Worm (Caenorhabditis elegans) whole organism, midembryonic: ENCODE data around the gene F59A6.13.

Experiments
- T22C8.4 ChIP-seq: fragments of 200-800 bp; sonication (Bioruptor generic); IDR thresholded peaks from 2 replicates; pipeline ENCODE4 v1.3.6; 2022; ENCODE audit warnings: missing genetic modification characterization, missing compliant biosample characterization
- cog-1 ChIP-seq: sonication (generic microtip); optimal IDR thresholded peaks from 2 replicates; lab custom pipeline; 2016; ENCODE audit warnings: missing genetic modification characterization, missing compliant biosample characterization
- flt-1 ChIP-seq: fragments of 200-800 bp; sonication (Bioruptor generic); IDR thresholded peaks from 2 replicates; pipeline ENCODE4 v1.3.6; 2022; ENCODE audit warnings: missing genetic modification characterization, missing compliant biosample characterization
- klf-2 ChIP-seq: fragments of 200-800 bp; sonication (Bioruptor generic); conservative IDR thresholded peaks from 2 replicates; pipeline ENCODE4 v1.3.6; 2022; ENCODE audit warnings: missing genetic modification reagents, missing genetic modification characterization, missing compliant biosample characterization
- med-1 ChIP-seq: sonication (generic microtip); optimal IDR thresholded peaks from 2 replicates; lab custom pipeline; 2017; ENCODE audit warnings: missing genetic modification characterization, mild to moderate bottlenecking, missing compliant biosample characterization, antibody characterized with exemption, missing genetic modification reagents; ENCODE audit not compliant: insufficient read depth
- tab-1 ChIP-seq: fragments of 200-800 bp; sonication (Bioruptor generic); IDR thresholded peaks from 2 replicates; pipeline ENCODE4 v1.3.6; 2022; ENCODE audit warnings: missing genetic modification characterization, missing compliant biosample characterization
- ztf-23 ChIP-seq: fragments of 200-800 bp; sonication (Bioruptor generic); IDR thresholded peaks from 2 replicates; pipeline ENCODE4 v1.3.6; 2022; ENCODE audit warnings: missing genetic modification reagents, missing genetic modification characterization, missing compliant biosample characterization

ce11 chrII:4994939-4995338 lies 27.7 kb upstream of the F59A6.13 start, which contains the start of gene rnh-1.0:
- no peak for TF ChIP-seq klf-2
- TF ChIP-seq ztf-23 (GFP tag; lab: Robert Waterston, UW): no peak
- TF ChIP-seq flt-1 (GFP tag; lab: Robert Waterston, UW): no peak
- no peak for TF ChIP-seq cog-1 (tag; lab: Kevin White, UChicago)
- TF ChIP-seq T22C8.4: no peak
- no peak for TF ChIP-seq tab-1 (GFP tag; lab: Robert Waterston, UW)
- TF ChIP-seq med-1 (GFP tag; lab: Kevin White, UChicago): no peak
